Fruit fly (Drosophila melanogaster): Measurements from ENCODE around the gene rdx.

rdx gene

dm6 chr3R:14020345-14021001, 11.4 kb downstream of the rdx start:
- no peak for TF ChIP-seq hbn (GFP tag; IDR thresholded peaks at IDR 0.05; ENCODE audit: partially characterized antibody)
- peak; percentile 57 for TF ChIP-seq exex (tag; optimal IDR thresholded peaks at IDR 0.05)
- TF ChIP-seq org-1 (GFP tag; optimal IDR thresholded peaks at IDR 0.05) = no peak
- TF ChIP-seq ttk (GFP tag; IDR thresholded peaks at IDR 0.05) = no peak
- TF ChIP-seq gcm2 (GFP tag; optimal IDR thresholded peaks at IDR 0.05) = no peak
- TF ChIP-seq CG18476 (GFP tag; optimal IDR thresholded peaks at IDR 0.05) = no peak
- no peak for TF ChIP-seq CG13775 (GFP tag; optimal IDR thresholded peaks at IDR 0.05)
- TF ChIP-seq CG12391 (tag; optimal IDR thresholded peaks at IDR 0.05) = no peak
- no peak for TF ChIP-seq Hmr (GFP tag; optimal IDR thresholded peaks at IDR 0.05)
- TF ChIP-seq dm (GFP tag; optimal IDR thresholded peaks at IDR 0.05) = peak; percentile 28
- TF ChIP-seq CG5245 (GFP tag; optimal IDR thresholded peaks at IDR 0.05) = no peak
- peak; percentile 34; the same call in 1 of the 2 replicates for TF ChIP-seq Adf1 (GFP tag; IDR thresholded peaks at IDR 0.05)
- TF ChIP-seq CG12769 (tag; optimal IDR thresholded peaks at IDR 0.05) = peak; percentile 69
- TF ChIP-seq CkIIα-i1 (GFP tag; IDR thresholded peaks at IDR 0.05) = no peak
- no peak for TF ChIP-seq D19A (tag; optimal IDR thresholded peaks at IDR 0.05)
- TF ChIP-seq Aef1 (GFP tag; IDR thresholded peaks at IDR 0.05) = peak; percentile 24; the same call in 1 of the 3 replicates
- TF ChIP-seq CG14441 (GFP tag; IDR thresholded peaks at IDR 0.05) = peak; percentile 25; the same call in 1 of the 2 replicates
- no peak for TF ChIP-seq CG10565 (GFP tag; optimal IDR thresholded peaks at IDR 0.05)
- no peak for TF ChIP-seq HmgD (GFP tag; optimal IDR thresholded peaks at IDR 0.05)
- TF ChIP-seq zfh1 (GFP tag; IDR thresholded peaks at IDR 0.05) = no peak
- no peak for TF ChIP-seq CG7357 (GFP tag; IDR thresholded peaks at IDR 0.05)
- TF ChIP-seq CG17385 (GFP tag; optimal IDR thresholded peaks at IDR 0.05) = peak; percentile 92
- TF ChIP-seq unc-4 (GFP tag; IDR thresholded peaks at IDR 0.05; ENCODE audit: partially characterized antibody) = no peak
- TF ChIP-seq Chrac-16 (GFP tag; optimal IDR thresholded peaks at IDR 0.05) = no peak
- TF ChIP-seq maf-S (GFP tag; optimal IDR thresholded peaks at IDR 0.05) = no peak
- no peak for TF ChIP-seq CG10462 (GFP tag; optimal IDR thresholded peaks at IDR 0.05)
- no peak for TF ChIP-seq CG17912 (GFP tag; optimal IDR thresholded peaks at IDR 0.05)
- no peak for TF ChIP-seq schlank (tag; optimal IDR thresholded peaks at IDR 0.05)
- TF ChIP-seq Mes4 (GFP tag; optimal IDR thresholded peaks at IDR 0.05) = no peak
- TF ChIP-seq bigmax (GFP tag; optimal IDR thresholded peaks at IDR 0.05) = no peak
- TF ChIP-seq lilli (GFP tag; optimal IDR thresholded peaks at IDR 0.05) = no peak
- no peak for TF ChIP-seq cas (GFP tag; IDR thresholded peaks at IDR 0.05)
- TF ChIP-seq CG18764 (GFP tag; optimal IDR thresholded peaks at IDR 0.05) = no peak
- peak; percentile 63 to 88 for TF ChIP-seq Trl (optimal IDR thresholded peaks at IDR 0.05)
- no peak for TF ChIP-seq Trl (GFP tag; optimal IDR thresholded peaks at IDR 0.05)
- TF ChIP-seq Eip74EF (GFP tag; optimal IDR thresholded peaks at IDR 0.05) = peak in 1 of 2 experiments; percentile 97
- no peak for TF ChIP-seq CG6175 (GFP tag; IDR thresholded peaks at IDR 0.05)
- no peak for TF ChIP-seq ind (GFP tag; optimal IDR thresholded peaks at IDR 0.05)
- TF ChIP-seq CG10543 (GFP tag; optimal IDR thresholded peaks at IDR 0.05) = peak; percentile 1
- 0 out of 2 replicates have a peak, but pooled peaks have one; percentile 16 for TF ChIP-seq CG4360 (GFP tag; IDR thresholded peaks at IDR 0.05)
- TF ChIP-seq ham (GFP tag; IDR thresholded peaks at IDR 0.05) = no peak
- no peak for TF ChIP-seq CG32772 (GFP tag; IDR thresholded peaks at IDR 0.05)
- no peak for TF ChIP-seq bbx (GFP tag; IDR thresholded peaks at IDR 0.05; ENCODE audit: partially characterized antibody)
- TF ChIP-seq ab (GFP tag; optimal IDR thresholded peaks at IDR 0.05) = no peak
- TF ChIP-seq sqz (GFP tag; optimal IDR thresholded peaks at IDR 0.05) = peak; percentile 60
- no peak for TF ChIP-seq wor (GFP tag; IDR thresholded peaks at IDR 0.05)
- TF ChIP-seq ac (GFP tag; optimal IDR thresholded peaks at IDR 0.05) = no peak
- TF ChIP-seq CG2199 (GFP tag; IDR thresholded peaks at IDR 0.05) = 0 out of 3 replicates have a peak, but pooled peaks have one; percentile 21
- TF ChIP-seq Meics (GFP tag; optimal IDR thresholded peaks at IDR 0.05) = no peak
- no peak for TF ChIP-seq CG6765 (GFP tag; optimal IDR thresholded peaks at IDR 0.05)
- no peak for TF ChIP-seq NC2α (GFP tag; optimal IDR thresholded peaks at IDR 0.05)

Measured in whole organism, embryonic.